Worm (Caenorhabditis elegans): Measurements from ENCODE around the gene parg-1.
A peak's percentile ranks its signal among the peaks of the same experiment; 100 is the strongest.
"Not testable (repeated sequence)": the region's sequence is repeated elsewhere in the genome, so short reads cannot be mapped to it uniquely, and the experiment has no call there.

Gene parg-1

ce11 chrIV:8745591-8746302, at the start of gene parg-1, which contains the start of gene F20C5.7:
TSS of gene parg-1 (plus strand) at chrIV:8746252.
TSS of gene F20C5.7 (minus strand) at chrIV:8745691.
- TF ChIP-seq F49E8.2 (tag; optimal IDR thresholded peaks at IDR 0.05; ENCODE audit: insufficient read depth) (no peak), Y53G8AR.9 (GFP tag; conservative IDR thresholded peaks at IDR 0.05) (0 out of 2 replicates have a peak, but pooled peaks have one; percentile 14)

- TF ChIP-seq lin-40 (tag; optimal IDR thresholded peaks at IDR 0.05), result no peak
- no peak for TF ChIP-seq ccch-3 (GFP tag; optimal IDR thresholded peaks at IDR 0.05)
- no peak for TF ChIP-seq K12H6.12 (tag; optimal IDR thresholded peaks at IDR 0.05)
- TF ChIP-seq ztf-3 (GFP tag; optimal IDR thresholded peaks at IDR 0.05), result no peak
- no peak for TF ChIP-seq tlf-1 (GFP tag; optimal IDR thresholded peaks at IDR 0.05)
- no peak for TF ChIP-seq bed-1 (GFP tag; IDR thresholded peaks at IDR 0.05)
Measured at ce11 chrIV:8697436-8697835, 48.6 kb upstream of the parg-1 start, which contains the start of gene ttll-11. TSS of gene ttll-11 (plus strand) at chrIV:8697736.

- TF ChIP-seq ztf-6 (GFP tag; IDR thresholded peaks at IDR 0.05) (no peak), rec-8 (tag; optimal IDR thresholded peaks at IDR 0.05) (no peak), F52B5.7 (tag; optimal IDR thresholded peaks at IDR 0.05) (no peak), mxl-1 (tag; optimal IDR thresholded peaks at IDR 0.05) (no peak), attf-5 (GFP tag; optimal IDR thresholded peaks at IDR 0.05) (no peak), F57A8.1 (GFP tag; optimal IDR thresholded peaks at IDR 0.05) (no peak)
Measured at ce11 chrIV:8705504-8705903, 40.5 kb upstream of the parg-1 start, which contains the start of gene H23L24.4. TSS of gene H23L24.4 (minus strand) at chrIV:8705604.

ce11 chrIV:8708046-8708445, 38.0 kb upstream of the parg-1 start:
- TF ChIP-seq ztf-6 (GFP tag; IDR thresholded peaks at IDR 0.05) (no peak), lin-40 (tag; optimal IDR thresholded peaks at IDR 0.05) (no peak), ceh-79 (tag; optimal IDR thresholded peaks at IDR 0.05) (no peak), egl-44 (GFP tag; IDR thresholded peaks at IDR 0.05) (no peak), pbrm-1 (GFP tag; IDR thresholded peaks at IDR 0.05) (no peak), Y95B8A.8 (GFP tag; IDR thresholded peaks at IDR 0.05) (no peak), Y79H2A.3 (GFP tag; conservative IDR thresholded peaks at IDR 0.05) (no peak), ets-4 (GFP tag; optimal IDR thresholded peaks at IDR 0.05) (no peak), aptf-3 (GFP tag; IDR thresholded peaks at IDR 0.05) (no peak), B0261.1 (tag; optimal IDR thresholded peaks at IDR 0.05) (no peak), tlf-1 (GFP tag; optimal IDR thresholded peaks at IDR 0.05) (no peak), nhr-27 (tag; optimal IDR thresholded peaks at IDR 0.05) (no peak), hmg-1.2 (GFP tag; IDR thresholded peaks at IDR 0.05) (no peak), lin-35 (GFP tag; optimal IDR thresholded peaks at IDR 0.05) (no peak), chd-7 (tag; optimal IDR thresholded peaks at IDR 0.05) (no peak), madf-10 (tag; optimal IDR thresholded peaks at IDR 0.05) (no peak), cebp-1 (GFP tag; IDR thresholded peaks at IDR 0.05) (no peak), cebp-1 (tag; optimal IDR thresholded peaks at IDR 0.05) (no peak), B0336.3 (GFP tag; IDR thresholded peaks at IDR 0.05) (no peak), him-1 (tag; optimal IDR thresholded peaks at IDR 0.05) (no peak)

ce11 chrIV:8715032-8715431, 31.0 kb upstream of the parg-1 start, which contains the start of the genes parg-2 and ipla-5:
TSS of gene parg-2 (minus strand) at chrIV:8715132.
TSS of gene ipla-5 (plus strand) at chrIV:8715247.
- TF ChIP-seq bed-2 (GFP tag; IDR thresholded peaks at IDR 0.05); nhr-90 (tag; optimal IDR thresholded peaks at IDR 0.05); die-1 (tag; optimal IDR thresholded peaks at IDR 0.05): not testable (repeated sequence)

Measured in whole organism, young adult.